Fruit fly (Drosophila melanogaster) Kc167 (cell line): ENCODE measurements around the gene RhoU.

Source experiments
- Myc ChIP-seq: fragments of >200 bp; optimal IDR thresholded peaks from 2 replicates; lab custom pipeline; 2017; ENCODE audit warnings: missing external identifiers
- Sin3A ChIP-seq: fragments of >200 bp; optimal IDR thresholded peaks from 2 replicates; lab custom pipeline; 2018; ENCODE audit warnings: missing external identifiers
- h ChIP-seq: fragments of >200 bp; optimal IDR thresholded peaks from 3 replicates; lab custom pipeline; 2018; ENCODE audit warnings: missing external identifiers
- insv ChIP-seq: fragments of >200 bp; optimal IDR thresholded peaks from 3 replicates; lab custom pipeline; 2018; ENCODE audit warnings: missing external identifiers
- psq ChIP-seq: fragments of >200 bp; optimal IDR thresholded peaks from 2 replicates; lab custom pipeline; 2017; ENCODE audit warnings: missing external identifiers
- ttk ChIP-seq: sonication (Bioruptor generic); optimal IDR thresholded peaks from 2 replicates; lab custom pipeline; 2017; ENCODE audit warnings: missing external identifiers

- TF ChIP-seq psq (lab: Kevin White, UChicago), result no peak
- no peak for TF ChIP-seq Sin3A (lab: Kevin White, UChicago)
- no peak for TF ChIP-seq h (lab: Kevin White, UChicago)
- no peak for TF ChIP-seq insv (lab: Kevin White, UChicago)
- no peak for TF ChIP-seq Myc
- no peak for TF ChIP-seq ttk (lab: Kevin White, UChicago)
Observed at dm6 chrX:10057964-10058363, 28.4 kb upstream of the RhoU start.
